Fruit fly (Drosophila melanogaster): Measurements from ENCODE around the gene ScsbetaG.

The ScsbetaG gene

dm6 chr3L:5542772-5543371, 20.6 kb downstream of the ScsbetaG start:
- no peak for TF ChIP-seq noc (tag; optimal IDR thresholded peaks at IDR 0.05)

dm6 chr3L:5540637-5541241, 22.8 kb downstream of the ScsbetaG start:
- TF ChIP-seq noc (tag; optimal IDR thresholded peaks at IDR 0.05), result no peak

dm6 chr3L:5535659-5536058, 27.8 kb downstream of the ScsbetaG start, which contains the start of gene CG13285:
Gene CG13285, minus strand, starts transcription at chr3L:5535759.
- no peak for TF ChIP-seq noc (tag; optimal IDR thresholded peaks at IDR 0.05)

- no peak for TF ChIP-seq noc (tag; optimal IDR thresholded peaks at IDR 0.05)
Measured at dm6 chr3L:5534253-5534652, 29.2 kb downstream of the ScsbetaG start.

- no peak for TF ChIP-seq noc (tag; optimal IDR thresholded peaks at IDR 0.05)
Measured at dm6 chr3L:5529241-5529640, 34.2 kb downstream of the ScsbetaG start, which contains the start of gene Lkr. Gene Lkr, minus strand, starts transcription at chr3L:5529341.

- TF ChIP-seq noc (tag; optimal IDR thresholded peaks at IDR 0.05), result no peak
Measured at dm6 chr3L:5522904-5523428, 40.5 kb downstream of the ScsbetaG start.

- TF ChIP-seq noc (tag; optimal IDR thresholded peaks at IDR 0.05), result no peak
Measured at dm6 chr3L:5511959-5512358, 51.5 kb downstream of the ScsbetaG start.
